Worm (Caenorhabditis elegans): ENCODE measurements around the gene attf-4.

The attf-4 gene

DNA sequence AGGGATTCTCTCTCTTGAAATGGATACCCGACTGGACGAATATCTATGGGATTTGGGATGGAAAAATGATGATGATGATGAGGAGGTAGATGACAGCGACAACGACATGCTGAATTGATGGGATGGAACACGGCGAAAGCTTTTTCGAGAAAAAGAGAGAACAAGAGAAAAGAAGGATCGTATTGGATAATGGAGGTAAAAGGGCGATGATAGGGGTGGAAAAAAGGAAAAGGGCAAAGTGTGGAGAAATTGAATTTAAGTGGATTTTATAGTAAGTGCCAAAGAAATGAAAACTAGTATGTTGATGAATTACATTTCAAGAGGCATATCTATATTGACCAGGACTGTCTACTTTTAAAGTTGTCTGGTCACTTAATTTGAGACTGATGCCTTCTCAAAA lies 25.5 kb downstream of the attf-4 start:
- no peak for TF ChIP-seq F13H6.1 (tag; optimal IDR thresholded peaks at IDR 0.05)
- TF ChIP-seq zip-5 (tag; optimal IDR thresholded peaks at IDR 0.05) = no peak
- no peak for TF ChIP-seq sox-2 (GFP tag; IDR thresholded peaks at IDR 0.05)
- no peak for TF ChIP-seq ttx-3 (tag; optimal IDR thresholded peaks at IDR 0.05)
- TF ChIP-seq T23F11.4 (GFP tag; optimal IDR thresholded peaks at IDR 0.05) = no peak
- TF ChIP-seq K09A11.1 (tag; optimal IDR thresholded peaks at IDR 0.05; ENCODE audit: insufficient read depth) = no peak
- TF ChIP-seq nhr-232 (tag; optimal IDR thresholded peaks at IDR 0.05) = no peak
- no peak for TF ChIP-seq sdc-2 (tag; optimal IDR thresholded peaks at IDR 0.05)
- no peak for TF ChIP-seq lin-11 (tag; optimal IDR thresholded peaks at IDR 0.05)
- TF ChIP-seq ceh-24 (tag; optimal IDR thresholded peaks at IDR 0.05) = no peak

DNA sequence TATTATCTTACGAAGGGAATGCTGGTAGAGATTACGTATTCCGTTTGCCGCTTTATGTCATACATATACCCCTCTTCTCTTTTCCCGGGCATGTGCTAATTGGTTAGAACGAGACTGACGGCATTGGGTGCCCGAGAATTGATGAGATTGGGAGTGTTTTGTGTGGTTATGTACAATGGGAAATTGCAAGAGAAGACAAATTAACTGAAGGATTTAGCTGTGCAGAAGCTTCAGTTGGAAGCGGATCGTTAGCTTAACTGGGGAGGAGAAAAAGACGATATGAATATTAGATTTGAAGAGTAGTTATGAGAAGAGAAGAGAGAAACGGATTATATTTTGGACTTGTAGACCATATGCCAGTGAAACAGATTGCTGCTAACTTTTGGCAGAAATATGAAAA lies 29.8 kb downstream of the attf-4 start:
- TF ChIP-seq unc-42 (tag; optimal IDR thresholded peaks at IDR 0.05) = peak; percentile 54
- no peak for TF ChIP-seq pax-1 (tag; optimal IDR thresholded peaks at IDR 0.05)

DNA sequence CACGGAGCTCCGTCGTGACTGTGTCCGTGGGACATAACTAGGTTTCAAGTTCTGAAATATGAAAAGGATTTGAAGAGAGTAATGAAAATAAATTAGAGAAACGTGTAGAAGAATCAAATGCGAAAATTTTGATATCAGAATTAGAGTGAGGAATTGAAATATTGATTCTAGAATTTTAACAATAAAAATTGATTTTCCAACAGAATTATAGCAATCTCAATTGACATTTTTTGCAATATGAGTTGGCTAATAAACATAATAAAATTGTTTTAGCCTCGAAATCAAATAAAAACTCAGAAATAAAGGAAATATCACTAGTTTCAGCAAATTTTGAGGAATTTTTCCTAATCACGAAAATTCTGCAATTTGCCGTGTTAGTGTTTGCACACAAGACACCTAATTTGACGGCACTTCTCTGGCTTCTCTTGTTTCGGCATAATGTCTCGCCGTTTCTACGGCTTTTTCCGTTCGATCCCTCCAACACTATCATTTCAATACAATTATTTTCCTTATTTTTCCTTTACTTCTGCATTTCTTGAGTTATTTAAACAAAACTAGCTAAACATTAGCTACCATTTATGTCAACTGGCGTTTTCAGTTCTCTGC lies 36.0 kb downstream of the attf-4 start, which contains the start of gene nmt-1:
nmt-1 (minus strand) TSS at position 51 of the 606 bp plus-strand sequence.
- TF ChIP-seq rnt-1 (tag; optimal IDR thresholded peaks at IDR 0.05) = no peak
- no peak for TF ChIP-seq ets-4 (tag; optimal IDR thresholded peaks at IDR 0.05)
- peak; percentile 7 for TF ChIP-seq gmeb-2 (tag; optimal IDR thresholded peaks at IDR 0.05)
- no peak for TF ChIP-seq hlh-13 (GFP tag; optimal IDR thresholded peaks at IDR 0.05)
- TF ChIP-seq hlh-6 (tag; optimal IDR thresholded peaks at IDR 0.05) = no peak
- TF ChIP-seq C38D4.7 (GFP tag; optimal IDR thresholded peaks at IDR 0.05) = no peak
- TF ChIP-seq ceh-19 (GFP tag; optimal IDR thresholded peaks at IDR 0.05) = no peak
- TF ChIP-seq ceh-24 (tag; optimal IDR thresholded peaks at IDR 0.05) = no peak
- no peak for TF ChIP-seq tbx-2 (tag; optimal IDR thresholded peaks at IDR 0.05)
- peak; percentile 28 for TF ChIP-seq nfya-1 (tag; optimal IDR thresholded peaks at IDR 0.05)
- TF ChIP-seq npax-4 (tag; optimal IDR thresholded peaks at IDR 0.05) = no peak
- TF ChIP-seq fkh-6 (tag; optimal IDR thresholded peaks at IDR 0.05) = no peak
- TF ChIP-seq unc-42 (tag; optimal IDR thresholded peaks at IDR 0.05) = peak; percentile 42
- TF ChIP-seq sox-2 (GFP tag; IDR thresholded peaks at IDR 0.05) = no peak
- no peak for TF ChIP-seq nhr-11 (tag; optimal IDR thresholded peaks at IDR 0.05)
- peak; percentile 21 for TF ChIP-seq unc-55 (GFP tag; optimal IDR thresholded peaks at IDR 0.05)

DNA sequence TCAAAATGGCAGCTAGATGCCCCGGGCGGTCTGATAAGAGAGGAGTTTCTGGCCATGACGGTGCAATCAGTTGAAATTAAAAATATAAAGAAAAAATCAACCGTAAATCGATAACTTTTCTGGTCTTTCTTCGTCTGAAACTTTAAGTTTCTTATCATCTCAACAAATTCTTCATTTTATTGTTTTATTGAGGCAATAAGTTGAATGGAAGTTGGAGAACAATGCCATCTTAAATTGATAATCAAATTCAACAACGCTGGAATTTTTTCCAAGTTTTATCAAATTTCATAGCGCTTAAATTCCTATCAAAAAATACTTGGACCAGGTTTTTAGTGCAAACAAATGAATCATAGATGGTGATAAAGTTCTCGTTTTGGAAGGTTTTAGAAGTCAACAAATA lies 36.6 kb downstream of the attf-4 start:
- TF ChIP-seq unc-3 (GFP tag; conservative IDR thresholded peaks at IDR 0.05) = no peak
- TF ChIP-seq unc-3 (tag; optimal IDR thresholded peaks at IDR 0.05) = no peak
- TF ChIP-seq syd-9 (tag; optimal IDR thresholded peaks at IDR 0.05) = no peak
- no peak for TF ChIP-seq ceh-24 (tag; optimal IDR thresholded peaks at IDR 0.05)
- no peak for TF ChIP-seq tbx-2 (tag; optimal IDR thresholded peaks at IDR 0.05)
- TF ChIP-seq ets-4 (tag; optimal IDR thresholded peaks at IDR 0.05) = no peak
- TF ChIP-seq sdc-2 (tag; optimal IDR thresholded peaks at IDR 0.05) = no peak
- no peak for TF ChIP-seq unc-42 (tag; optimal IDR thresholded peaks at IDR 0.05)
- TF ChIP-seq elt-2 (tag; optimal IDR thresholded peaks at IDR 0.05) = peak; percentile 42

DNA sequence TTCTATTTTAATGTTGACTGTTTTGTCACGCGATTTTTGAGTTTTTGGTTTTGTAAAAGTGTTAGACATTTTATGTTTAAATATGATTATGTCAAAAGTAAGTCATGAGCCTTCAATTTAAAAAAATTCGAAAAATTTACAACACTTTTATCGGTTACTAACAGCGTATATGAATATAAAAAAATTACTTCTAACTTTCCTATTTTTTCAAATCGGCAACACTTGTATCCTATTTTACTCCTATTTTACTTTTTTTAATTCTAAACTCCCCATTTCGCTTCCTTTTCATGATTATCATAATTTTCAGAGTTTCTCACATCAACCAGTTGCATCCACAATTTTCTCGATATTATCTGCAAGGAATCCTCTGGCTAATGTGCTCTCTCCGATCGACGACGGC lies 38.0 kb downstream of the attf-4 start, which contains the start of gene kin-18:
kin-18 (plus strand) TSS at position 301 of the 400 bp plus-strand sequence.
- TF ChIP-seq zip-5 (tag; optimal IDR thresholded peaks at IDR 0.05) (no peak), pag-3 (tag; optimal IDR thresholded peaks at IDR 0.05; ENCODE audit: borderline replicate concordance) (no peak), nhr-232 (tag; optimal IDR thresholded peaks at IDR 0.05) (no peak), mec-3 (tag; optimal IDR thresholded peaks at IDR 0.05; ENCODE audit: borderline replicate concordance) (no peak), pat-9 (tag; optimal IDR thresholded peaks at IDR 0.05) (no peak), syd-9 (tag; optimal IDR thresholded peaks at IDR 0.05) (no peak), unc-42 (tag; optimal IDR thresholded peaks at IDR 0.05) (no peak), ttx-3 (tag; optimal IDR thresholded peaks at IDR 0.05) (no peak), unc-86 (tag; optimal IDR thresholded peaks at IDR 0.05) (no peak), odd-2 (tag; optimal IDR thresholded peaks at IDR 0.05) (no peak), sox-4 (tag; optimal IDR thresholded peaks at IDR 0.05) (no peak), lin-11 (tag; optimal IDR thresholded peaks at IDR 0.05) (no peak), npax-4 (tag; optimal IDR thresholded peaks at IDR 0.05) (no peak), ceh-14 (tag; optimal IDR thresholded peaks at IDR 0.05) (no peak), gmeb-2 (tag; optimal IDR thresholded peaks at IDR 0.05) (no peak), ahr-1 (tag; optimal IDR thresholded peaks at IDR 0.05) (no peak), ceh-18 (tag; optimal IDR thresholded peaks at IDR 0.05) (no peak)
